Fruit fly (Drosophila melanogaster): ENCODE results near the gene CG43446.

- no peak for TF ChIP-seq gl (tag; optimal IDR thresholded peaks at IDR 0.05)
- TF ChIP-seq CG4496 (GFP tag; IDR thresholded peaks at IDR 0.05): no peak
- TF ChIP-seq Pif1A (GFP tag; optimal IDR thresholded peaks at IDR 0.05): no peak
- no peak for TF ChIP-seq CG13204 (GFP tag; optimal IDR thresholded peaks at IDR 0.05)
Measured at dm6 chr3R:20988560-20988959, 824 bp upstream of the CG43446 start.

Data from whole organism, pupa.